Fruit fly (Drosophila melanogaster): ENCODE data around the gene Mcm3.

The Mcm3 gene

dm6 chrX:5308963-5309362 lies 14.7 kb upstream of the Mcm3 start, which contains the start of the genes Cdk7 and snf (continued):
- TF ChIP-seq zen (tag; optimal IDR thresholded peaks at IDR 0.05) (peak; percentile 40), CG14441 (GFP tag; IDR thresholded peaks at IDR 0.05) (0 out of 2 replicates have a peak, but pooled peaks have one; percentile 10), shn (GFP tag; optimal IDR thresholded peaks at IDR 0.05) (peak; percentile 43), bab2 (GFP tag; optimal IDR thresholded peaks at IDR 0.05) (peak; percentile 57), CG15601 (tag; optimal IDR thresholded peaks at IDR 0.05) (peak; percentile 20), CG10979 (tag; optimal IDR thresholded peaks at IDR 0.05) (peak; percentile 25), Hr3 (GFP tag; optimal IDR thresholded peaks at IDR 0.05) (peak; percentile 11), CG4617 (GFP tag; optimal IDR thresholded peaks at IDR 0.05; ENCODE audit: borderline replicate concordance) (peak; percentile 45), CG17186 (GFP tag; optimal IDR thresholded peaks at IDR 0.05) (peak; percentile 96), Doc2 (GFP tag; IDR thresholded peaks at IDR 0.05) (no peak), CG12942 (GFP tag; optimal IDR thresholded peaks at IDR 0.05) (peak; percentile 24), ind (GFP tag; optimal IDR thresholded peaks at IDR 0.05) (peak; percentile 37), CG13123 (GFP tag; optimal IDR thresholded peaks at IDR 0.05) (no peak), p53 (GFP tag; optimal IDR thresholded peaks at IDR 0.05) (peak; percentile 4), nerfin-2 (GFP tag; IDR thresholded peaks at IDR 0.05; ENCODE audit: partially characterized antibody) (peak; percentile 85), Dip3 (GFP tag; optimal IDR thresholded peaks at IDR 0.05) (peak; percentile 63), CG1602 (GFP tag; optimal IDR thresholded peaks at IDR 0.05) (no peak), CG9817 (tag; optimal IDR thresholded peaks at IDR 0.05) (peak; percentile 5), sens (GFP tag) (peak; percentile 92), corto (GFP tag; optimal IDR thresholded peaks at IDR 0.05) (no peak), CG8944 (GFP tag; optimal IDR thresholded peaks at IDR 0.05) (peak; percentile 45), CG10267 (tag; optimal IDR thresholded peaks at IDR 0.05) (peak; percentile 96), eve (GFP tag; optimal IDR thresholded peaks at IDR 0.05) (no peak), chn (GFP tag; optimal IDR thresholded peaks at IDR 0.05) (peak; percentile 27), CG12155 (GFP tag; optimal IDR thresholded peaks at IDR 0.05) (peak; percentile 22), CrebB (tag; optimal IDR thresholded peaks at IDR 0.05) (no peak), ftz-f1 (GFP tag; optimal IDR thresholded peaks at IDR 0.05) (peak; percentile 25), CG14667 (GFP tag; IDR thresholded peaks at IDR 0.05) (no peak), CG17359 (tag; optimal IDR thresholded peaks at IDR 0.05) (peak; percentile 3), lilli (GFP tag; optimal IDR thresholded peaks at IDR 0.05) (peak; percentile 71), Lim3 (GFP tag; IDR thresholded peaks at IDR 0.05) (no peak), sqz (GFP tag; optimal IDR thresholded peaks at IDR 0.05) (peak; percentile 78), CG13775 (GFP tag; optimal IDR thresholded peaks at IDR 0.05) (peak; percentile 43), CG12659 (GFP tag; optimal IDR thresholded peaks at IDR 0.05) (peak; percentile 66), CG34422 (GFP tag; IDR thresholded peaks at IDR 0.05) (0 out of 3 replicates have a peak, but pooled peaks have one; percentile 67), bbx (GFP tag; IDR thresholded peaks at IDR 0.05; ENCODE audit: partially characterized antibody) (peak; percentile 67), nmo (GFP tag; optimal IDR thresholded peaks at IDR 0.05) (peak; percentile 65), tgo (GFP tag; IDR thresholded peaks at IDR 0.05) (no peak), CG10209 (GFP tag; optimal IDR thresholded peaks at IDR 0.05) (peak; percentile 12), Ets65A (GFP tag) (peak; percentile 89), CG9437 (GFP tag; optimal IDR thresholded peaks at IDR 0.05) (no peak), CG34224 (GFP tag; IDR thresholded peaks at IDR 0.05; ENCODE audit: partially characterized antibody) (peak; percentile 88), NfI (GFP tag; optimal IDR thresholded peaks at IDR 0.05) (peak; percentile 8), Sin3A (optimal IDR thresholded peaks at IDR 0.05) (peak; percentile 95), her (GFP tag; optimal IDR thresholded peaks at IDR 0.05) (peak; percentile 42), vvl (GFP tag; IDR thresholded peaks at IDR 0.05) (peak; percentile 22; the same call in 1 of the 2 replicates), HmgD (GFP tag; optimal IDR thresholded peaks at IDR 0.05) (peak; percentile 54), dpn (GFP tag; optimal IDR thresholded peaks at IDR 0.05) (peak; percentile 56 to 57), Sry-δ (GFP tag; optimal IDR thresholded peaks at IDR 0.05) (peak; percentile 90), Ets97D (GFP tag; optimal IDR thresholded peaks at IDR 0.05) (peak; percentile 69), CG15696 (tag; optimal IDR thresholded peaks at IDR 0.05) (no peak)
